Fruit fly (Drosophila melanogaster) whole organism, embryonic: ENCODE measurements around the gene N.

ENCODE experiments used
- Aef1 ChIP-seq: fragments of 200-800 bp; sonication (Bioruptor generic); IDR thresholded peaks from 3 replicates; pipeline ENCODE4 v1.3.6; 2022; ENCODE audit warnings: missing biosample characterization, missing genetic modification characterization
- Antp ChIP-seq: fragments of 200-800 bp; sonication (Bioruptor generic); optimal IDR thresholded peaks from 3 replicates; lab custom pipeline; 2016; ENCODE audit warnings: missing biosample characterization, missing genetic modification characterization
- BEAF-32 ChIP-seq: fragments of 200-800 bp; sonication (Bioruptor generic); optimal IDR thresholded peaks from 3 replicates; lab custom pipeline; 2017; ENCODE audit warnings: missing biosample characterization, missing genetic modification characterization, mild to moderate bottlenecking, moderate library complexity, missing genetic modification reagents
- C15 ChIP-seq: fragments of 200-800 bp; sonication (Bioruptor generic); IDR thresholded peaks from 3 replicates; pipeline ENCODE4 v1.3.6; 2022; ENCODE audit warnings: missing biosample characterization, missing genetic modification characterization
- CG1024 ChIP-seq: fragments of 200-800 bp; sonication (Bioruptor generic); IDR thresholded peaks from 2 replicates; pipeline ENCODE4 v1.3.6; 2022; ENCODE audit warnings: missing biosample characterization, missing genetic modification characterization
- CG10267 ChIP-seq: fragments of 200-800 bp; sonication (Bioruptor generic); optimal IDR thresholded peaks from 2 replicates; lab custom pipeline; 2018; ENCODE audit warnings: missing biosample characterization, mild to moderate bottlenecking, missing genetic modification characterization, moderate library complexity
- CG12299 ChIP-seq: fragments of 200-800 bp; sonication (Bioruptor generic); optimal IDR thresholded peaks from 2 replicates; lab custom pipeline; 2018; ENCODE audit warnings: missing biosample characterization, mild to moderate bottlenecking, missing genetic modification characterization
- CG12391 ChIP-seq: fragments of 200-800 bp; sonication (Bioruptor generic); optimal IDR thresholded peaks from 3 replicates; lab custom pipeline; 2018; ENCODE audit warnings: missing biosample characterization, mild to moderate bottlenecking, missing genetic modification characterization, moderate library complexity
- CG13287 ChIP-seq: fragments of 200-800 bp; sonication (Bioruptor generic); IDR thresholded peaks from 2 replicates; pipeline ENCODE4 v1.3.6; 2022; ENCODE audit warnings: missing biosample characterization, missing genetic modification characterization; ENCODE audit not compliant: partially characterized antibody
- CG13296 ChIP-seq: fragments of 200-800 bp; sonication (Bioruptor generic); optimal IDR thresholded peaks from 3 replicates; lab custom pipeline; 2018; ENCODE audit warnings: missing biosample characterization, mild to moderate bottlenecking, missing genetic modification characterization
- CG14014 ChIP-seq: fragments of 200-800 bp; sonication (Bioruptor generic); IDR thresholded peaks from 2 replicates; pipeline ENCODE4 v1.3.6; 2022; ENCODE audit warnings: missing biosample characterization, missing genetic modification characterization
- CG14710 ChIP-seq: fragments of 200-800 bp; sonication (Bioruptor generic); optimal IDR thresholded peaks from 3 replicates; lab custom pipeline; 2019; ENCODE audit warnings: missing biosample characterization, mild to moderate bottlenecking, missing genetic modification characterization, moderate library complexity
- CG14965 ChIP-seq: fragments of 200-800 bp; sonication (Bioruptor generic); optimal IDR thresholded peaks from 2 replicates; lab custom pipeline; 2016; ENCODE audit warnings: missing biosample characterization, missing genetic modification characterization, borderline replicate concordance
- CG15011 ChIP-seq: fragments of 200-800 bp; sonication (Bioruptor generic); optimal IDR thresholded peaks from 3 replicates; lab custom pipeline; 2018; ENCODE audit warnings: missing biosample characterization, mild to moderate bottlenecking, missing genetic modification characterization
- CG1603 ChIP-seq: fragments of 200-800 bp; sonication (Bioruptor generic); optimal IDR thresholded peaks from 2 replicates; lab custom pipeline; 2019; ENCODE audit warnings: missing biosample characterization, mild to moderate bottlenecking, missing genetic modification characterization, moderate library complexity
- CG17328 ChIP-seq: fragments of 200-800 bp; sonication (Bioruptor generic); IDR thresholded peaks from 2 replicates; pipeline ENCODE4 v1.3.6; 2022; ENCODE audit warnings: missing biosample characterization, missing genetic modification characterization
- CG18011 ChIP-seq: fragments of 200-800 bp; sonication (Bioruptor generic); optimal IDR thresholded peaks from 2 replicates; lab custom pipeline; 2017; ENCODE audit warnings: missing biosample characterization, missing genetic modification characterization, mild to moderate bottlenecking, moderate library complexity, missing genotype
- CG18262 ChIP-seq: fragments of 200-800 bp; optimal IDR thresholded peaks from 3 replicates; lab custom pipeline; 2019; ENCODE audit warnings: missing biosample characterization, mild to moderate bottlenecking, missing genetic modification characterization, moderate library complexity
- CG3281 ChIP-seq: fragments of 200-800 bp; sonication (Bioruptor generic); optimal IDR thresholded peaks from 3 replicates; lab custom pipeline; 2017; ENCODE audit warnings: missing biosample characterization, mild to moderate bottlenecking, missing genetic modification characterization
- CG4282 ChIP-seq: fragments of 200-800 bp; sonication (Bioruptor generic); optimal IDR thresholded peaks from 2 replicates; lab custom pipeline; 2016; ENCODE audit warnings: missing biosample characterization, missing genetic modification characterization
- CG7372 ChIP-seq: fragments of 200-800 bp; sonication (Bioruptor generic); IDR thresholded peaks from 2 replicates; pipeline ENCODE4 v1.3.6; 2022; ENCODE audit warnings: missing biosample characterization, missing genetic modification characterization
- CG7928 ChIP-seq: fragments of 200-800 bp; sonication (Bioruptor generic); optimal IDR thresholded peaks from 2 replicates; lab custom pipeline; 2017; ENCODE audit warnings: missing biosample characterization, mild to moderate bottlenecking, missing genetic modification characterization
- CG8290 ChIP-seq, 3 experiments: fragments of 200-800 bp; sonication (Bioruptor generic); optimal IDR thresholded peaks; 2 replicates each; lab custom pipeline; 2016 to 2019; ENCODE audit warnings: missing biosample characterization in 3 of 3, missing genetic modification characterization in 3 of 3, mild to moderate bottlenecking in 2 of 3, moderate library complexity in 1 of 3
- D ChIP-seq, 2 experiments: fragments of 200-800 bp in 1 of 2; fragments of >200 bp in 1 of 2; sonication (Bioruptor generic) in 1 of 2; optimal IDR thresholded peaks; 2 replicates in 1 of 2; 3 replicates in 1 of 2; lab custom pipeline; 2017; ENCODE audit warnings: mild to moderate bottlenecking in 1 of 2, missing biosample characterization in 1 of 2, missing genetic modification characterization in 1 of 2, missing genetic modification reagents in 1 of 2
- Fer3 ChIP-seq: fragments of 200-800 bp; sonication (Bioruptor generic); optimal IDR thresholded peaks from 2 replicates; lab custom pipeline; 2018; ENCODE audit warnings: missing biosample characterization, mild to moderate bottlenecking, missing genetic modification characterization, moderate library complexity
- H2.0 ChIP-seq: fragments of 200-800 bp; sonication (Bioruptor generic); IDR thresholded peaks from 2 replicates; pipeline ENCODE4 v1.3.6; 2022; ENCODE audit warnings: missing biosample characterization, missing genetic modification characterization
- HLH3B ChIP-seq: fragments of 200-800 bp; sonication (Bioruptor generic); IDR thresholded peaks from 2 replicates; pipeline ENCODE4 v1.3.6; 2022; ENCODE audit warnings: missing biosample characterization, missing genetic modification characterization
- Oaz ChIP-seq: fragments of 200-800 bp; sonication (Bioruptor generic); IDR thresholded peaks from 2 replicates; pipeline ENCODE4 v1.3.6; 2022; ENCODE audit warnings: missing biosample characterization, missing genetic modification characterization
- Oli ChIP-seq: fragments of 200-800 bp; sonication (Bioruptor generic); optimal IDR thresholded peaks from 2 replicates; lab custom pipeline; 2018; ENCODE audit warnings: missing biosample characterization, mild to moderate bottlenecking, missing genetic modification characterization, moderate library complexity
- Pdp1 ChIP-seq, 2 experiments: fragments of 200-800 bp; sonication (Bioruptor generic); optimal IDR thresholded peaks; 3 replicates each; lab custom pipeline; 2016; ENCODE audit warnings: missing biosample characterization in 2 of 2, missing genetic modification characterization in 2 of 2, mild to moderate bottlenecking in 1 of 2, moderate library complexity in 1 of 2
- cg ChIP-seq: fragments of 200-800 bp; sonication (Bioruptor generic); optimal IDR thresholded peaks from 3 replicates; lab custom pipeline; 2019; ENCODE audit warnings: missing biosample characterization, mild to moderate bottlenecking, missing genetic modification characterization, moderate library complexity
- chif ChIP-seq, 2 experiments: fragments of 200-800 bp; sonication (Bioruptor generic); optimal IDR thresholded peaks; 3 replicates each; lab custom pipeline; 2016; ENCODE audit warnings: missing biosample characterization in 2 of 2, missing genetic modification characterization in 2 of 2
- dpn ChIP-seq, 2 experiments: fragments of 200-800 bp; sonication (Bioruptor generic); optimal IDR thresholded peaks; 3 replicates each; lab custom pipeline; 2016; ENCODE audit warnings: missing biosample characterization in 2 of 2, missing genetic modification characterization in 2 of 2
- ems ChIP-seq: fragments of 200-800 bp; sonication (Bioruptor generic); optimal IDR thresholded peaks from 3 replicates; lab custom pipeline; 2016; ENCODE audit warnings: missing biosample characterization, missing genetic modification characterization
- gem ChIP-seq: fragments of 200-800 bp; sonication (Bioruptor generic); optimal IDR thresholded peaks from 2 replicates; lab custom pipeline; 2019; ENCODE audit warnings: missing biosample characterization, mild to moderate bottlenecking, missing genetic modification characterization, moderate library complexity
- grn ChIP-seq: fragments of 200-800 bp; sonication (Bioruptor generic); optimal IDR thresholded peaks from 3 replicates; lab custom pipeline; 2017; ENCODE audit warnings: missing biosample characterization, missing genetic modification characterization
- gro ChIP-seq: fragments of 200-800 bp; sonication (Bioruptor generic); optimal IDR thresholded peaks from 2 replicates; lab custom pipeline; 2016; ENCODE audit warnings: missing biosample characterization, missing genetic modification characterization
- hkb ChIP-seq, 2 experiments: fragments of 200-800 bp in 1 of 2; fragments of >200 bp in 1 of 2; sonication (Bioruptor generic) in 1 of 2; IDR thresholded peaks in 1 of 2; optimal IDR thresholded peaks in 1 of 2; 2 replicates each; pipeline versions ENCODE4 v1.3.6 to Lab custom; 2017 to 2022; ENCODE audit warnings: missing biosample characterization in 1 of 2, missing genetic modification characterization in 1 of 2
- insv ChIP-seq, 2 experiments: fragments of 200-800 bp; sonication (Bioruptor generic); optimal IDR thresholded peaks; 3 replicates each; lab custom pipeline; 2016 to 2018; ENCODE audit warnings: missing biosample characterization in 2 of 2, missing genetic modification characterization in 2 of 2
- lbe ChIP-seq: fragments of 200-800 bp; sonication (Bioruptor generic); optimal IDR thresholded peaks from 2 replicates; lab custom pipeline; 2016; ENCODE audit warnings: missing biosample characterization, mild to moderate bottlenecking, missing genetic modification characterization
- nom ChIP-seq: fragments of 200-800 bp; sonication (Bioruptor generic); optimal IDR thresholded peaks from 2 replicates; lab custom pipeline; 2017; ENCODE audit warnings: missing biosample characterization, missing genetic modification characterization, mild to moderate bottlenecking, moderate library complexity, missing genetic modification reagents
- org-1 ChIP-seq: fragments of 200-800 bp; sonication (Bioruptor generic); optimal IDR thresholded peaks from 2 replicates; lab custom pipeline; 2017; ENCODE audit warnings: missing biosample characterization, missing genetic modification characterization
- row ChIP-seq: fragments of 200-800 bp; sonication (Bioruptor generic); IDR thresholded peaks from 3 replicates; pipeline ENCODE4 v1.3.6; 2022; ENCODE audit warnings: missing biosample characterization, missing genetic modification characterization
- slbo ChIP-seq: fragments of 200-800 bp; sonication (Bioruptor generic); IDR thresholded peaks from 2 replicates; pipeline ENCODE4 v1.3.6; 2022; ENCODE audit warnings: missing biosample characterization, missing genetic modification characterization
- trh ChIP-seq: fragments of 200-800 bp; sonication (Bioruptor generic); optimal IDR thresholded peaks from 2 replicates; lab custom pipeline; 2016; ENCODE audit warnings: missing biosample characterization, missing genetic modification characterization
- unpg ChIP-seq: fragments of 200-800 bp; sonication (Bioruptor generic); optimal IDR thresholded peaks from 3 replicates; lab custom pipeline; 2018; ENCODE audit warnings: missing biosample characterization, mild to moderate bottlenecking, missing genetic modification characterization, moderate library complexity
- zen2 ChIP-seq: fragments of 200-800 bp; sonication (Bioruptor generic); IDR thresholded peaks from 3 replicates; pipeline ENCODE4 v1.3.6; 2022; ENCODE audit warnings: missing biosample characterization, missing genetic modification characterization; ENCODE audit not compliant: partially characterized antibody

N gene

DNA sequence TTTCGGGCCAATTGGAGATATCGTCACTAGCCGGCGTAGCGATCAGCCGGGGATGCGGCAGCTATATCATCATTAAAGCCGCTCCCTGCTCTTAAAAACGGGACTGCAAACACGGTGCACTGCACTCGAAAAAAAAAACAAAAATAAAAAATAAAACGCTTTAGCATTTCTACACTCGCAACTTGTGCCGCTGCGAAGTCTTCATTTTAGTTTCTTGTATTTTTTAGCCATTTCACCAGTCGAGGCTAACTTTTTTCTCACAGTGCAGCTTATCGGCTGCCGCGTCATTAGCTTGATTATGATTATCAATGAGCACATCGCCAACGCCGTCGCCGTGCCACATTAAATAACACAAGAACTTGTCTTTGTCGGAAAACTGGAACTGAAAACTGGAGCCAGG is 48.8 kb upstream of the N start (continued):
- TF ChIP-seq CG13296 (GFP tag; lab: Kevin White, UChicago) (no peak), hkb (optimal IDR thresholded peaks at IDR 0.05; lab: Kevin White, UChicago) (no peak), hkb (GFP tag; IDR thresholded peaks at IDR 0.05; lab: Robert Waterston, UW) (peak; percentile 63), CG8290 (GFP tag; optimal IDR thresholded peaks at IDR 0.05; lab: Kevin White, UChicago) (peak; percentile 49), CG8290 (tag; optimal IDR thresholded peaks at IDR 0.05; lab: Kevin White, UChicago) (no peak), CG1024 (peak; percentile 67; the same call in 1 of the 2 replicates), row (peak; percentile 64), Pdp1 (GFP tag; optimal IDR thresholded peaks at IDR 0.05; lab: Kevin White, UChicago) (peak; percentile 67 to 69), slbo (peak; percentile 71), org-1 (peak; percentile 10), HLH3B (peak; percentile 57), gro (GFP tag; lab: Kevin White, UChicago) (no peak), Antp (GFP tag; lab: Kevin White, UChicago) (peak; percentile 77), CG3281 (GFP tag; lab: Kevin White, UChicago) (no peak), H2.0 (peak; percentile 61), chif (GFP tag; optimal IDR thresholded peaks at IDR 0.05; lab: Kevin White, UChicago) (peak; percentile 68 to 70), D (optimal IDR thresholded peaks at IDR 0.05; lab: Kevin White, UChicago) (no peak), D (GFP tag; optimal IDR thresholded peaks at IDR 0.05; lab: Kevin White, UChicago) (peak; percentile 42), lbe (GFP tag; lab: Kevin White, UChicago) (no peak), Fer3 (tag; lab: Kevin White, UChicago) (no peak), CG12391 (peak; percentile 35), CG12299 (tag; lab: Kevin White, UChicago) (no peak), CG4282 (no peak), CG14710 (tag; lab: Kevin White, UChicago) (peak; percentile 10), dpn (GFP tag; optimal IDR thresholded peaks at IDR 0.05; lab: Kevin White, UChicago) (peak; percentile 56 to 57), CG7372 (GFP tag; lab: Robert Waterston, UW) (0 out of 2 replicates have a peak, but pooled peaks have one; percentile 16), CG18011 (no peak), insv (GFP tag; optimal IDR thresholded peaks at IDR 0.05; lab: Kevin White, UChicago) (no peak)

dm6 chrX:3087114-3087513 is 47.6 kb upstream of the N start:
- TF ChIP-seq CG15011 (GFP tag; lab: Kevin White, UChicago): no peak
- TF ChIP-seq CG18262: peak; percentile 3
- TF ChIP-seq CG7372 (GFP tag; lab: Robert Waterston, UW): no peak
- 0 out of 2 replicates have a peak, but pooled peaks have one; percentile 22 for TF ChIP-seq CG17328 (GFP tag; lab: Robert Waterston, UW)
- TF ChIP-seq Oaz (GFP tag; lab: Robert Waterston, UW): no peak
- no peak for TF ChIP-seq BEAF-32 (GFP tag; lab: Kevin White, UChicago)
- peak; percentile 33 for TF ChIP-seq gem (tag; lab: Kevin White, UChicago)
- TF ChIP-seq C15 (GFP tag; lab: Robert Waterston, UW): no peak
- TF ChIP-seq cg (GFP tag; lab: Kevin White, UChicago): no peak
- no peak for TF ChIP-seq CG13287 (GFP tag; lab: Robert Waterston, UW)
- TF ChIP-seq hkb (optimal IDR thresholded peaks at IDR 0.05; lab: Kevin White, UChicago): no peak
- TF ChIP-seq hkb (GFP tag; IDR thresholded peaks at IDR 0.05; lab: Robert Waterston, UW): peak; percentile 52
- no peak for TF ChIP-seq CG8290 (GFP tag; optimal IDR thresholded peaks at IDR 0.05; lab: Kevin White, UChicago)
- no peak for TF ChIP-seq CG8290 (tag; optimal IDR thresholded peaks at IDR 0.05; lab: Kevin White, UChicago)
- TF ChIP-seq CG1603 (tag; lab: Kevin White, UChicago): peak; percentile 17
- no peak for TF ChIP-seq nom (GFP tag; lab: Kevin White, UChicago)
- TF ChIP-seq CG10267: peak; percentile 2
- peak in 1 of 2 experiments; percentile 8 for TF ChIP-seq Pdp1 (GFP tag; optimal IDR thresholded peaks at IDR 0.05; lab: Kevin White, UChicago)
- peak; percentile 7 for TF ChIP-seq unpg (GFP tag; lab: Kevin White, UChicago)
- no peak for TF ChIP-seq Oli (tag; lab: Kevin White, UChicago)
- no peak for TF ChIP-seq grn
- no peak for TF ChIP-seq zen2 (GFP tag; lab: Robert Waterston, UW)
- TF ChIP-seq ems (GFP tag; lab: Kevin White, UChicago): no peak
- no peak for TF ChIP-seq trh (GFP tag; lab: Kevin White, UChicago)
- no peak for TF ChIP-seq CG7928 (GFP tag; lab: Kevin White, UChicago)
- no peak for TF ChIP-seq Aef1 (GFP tag; lab: Robert Waterston, UW)
- TF ChIP-seq CG4282: no peak
- peak; percentile 31; the same call in 1 of the 2 replicates for TF ChIP-seq CG14014 (GFP tag; lab: Robert Waterston, UW)
- no peak for TF ChIP-seq CG14965 (GFP tag; lab: Kevin White, UChicago)
